Fruit fly (Drosophila melanogaster) whole organism, embryonic: ENCODE data around the gene Ccn.

Experiments used
- CG11723 ChIP-seq: fragments of 200-800 bp; sonication (Bioruptor generic); optimal IDR thresholded peaks from 2 replicates; lab custom pipeline; 2017; ENCODE audit warnings: missing biosample characterization, mild to moderate bottlenecking, missing genetic modification characterization
- CG7786 ChIP-seq: fragments of 200-800 bp; sonication (Bioruptor generic); optimal IDR thresholded peaks from 2 replicates; lab custom pipeline; 2016; ENCODE audit warnings: missing biosample characterization, missing genetic modification characterization
- Fer1 ChIP-seq: fragments of 200-800 bp; sonication (Bioruptor generic); optimal IDR thresholded peaks from 2 replicates; lab custom pipeline; 2017; ENCODE audit warnings: missing biosample characterization, mild to moderate bottlenecking, missing genetic modification characterization
- Fer3 ChIP-seq: fragments of 200-800 bp; sonication (Bioruptor generic); optimal IDR thresholded peaks from 2 replicates; lab custom pipeline; 2018; ENCODE audit warnings: missing biosample characterization, mild to moderate bottlenecking, missing genetic modification characterization, moderate library complexity
- Nf-YC ChIP-seq: fragments of 200-800 bp; optimal IDR thresholded peaks from 3 replicates; lab custom pipeline; 2019; ENCODE audit warnings: missing biosample characterization, mild to moderate bottlenecking, missing genetic modification characterization, moderate library complexity
- cwo ChIP-seq: fragments of 200-800 bp; sonication (Bioruptor generic); optimal IDR thresholded peaks from 3 replicates; lab custom pipeline; 2017; ENCODE audit warnings: missing biosample characterization, missing genetic modification characterization, mild to moderate bottlenecking, moderate library complexity, missing genetic modification reagents
- gcm2 ChIP-seq: fragments of 200-800 bp; sonication (Bioruptor generic); optimal IDR thresholded peaks from 2 replicates; lab custom pipeline; 2016; ENCODE audit warnings: missing biosample characterization, missing genetic modification characterization
- ind ChIP-seq: fragments of 200-800 bp; sonication (Bioruptor generic); optimal IDR thresholded peaks from 3 replicates; lab custom pipeline; 2016; ENCODE audit warnings: missing biosample characterization, missing genetic modification characterization
- insv ChIP-seq, 2 experiments: fragments of 200-800 bp; sonication (Bioruptor generic); optimal IDR thresholded peaks; 3 replicates each; lab custom pipeline; 2016 to 2018; ENCODE audit warnings: missing biosample characterization in 2 of 2, missing genetic modification characterization in 2 of 2
- lov ChIP-seq, 2 experiments: fragments of 200-800 bp in 1 of 2; fragments of >200 bp in 1 of 2; sonication (Bioruptor generic) in 1 of 2; IDR thresholded peaks in 1 of 2; optimal IDR thresholded peaks in 1 of 2; 2 replicates in 1 of 2; 3 replicates in 1 of 2; pipeline versions ENCODE4 v1.3.6 to Lab custom; 2017 to 2022; ENCODE audit warnings: missing biosample characterization in 1 of 2, missing genetic modification characterization in 1 of 2
- scrt ChIP-seq: fragments of 200-800 bp; sonication (Bioruptor generic); optimal IDR thresholded peaks from 2 replicates; lab custom pipeline; 2018; ENCODE audit warnings: missing biosample characterization, mild to moderate bottlenecking, missing genetic modification characterization, moderate library complexity
- tgo ChIP-seq: fragments of 200-800 bp; sonication (Bioruptor generic); IDR thresholded peaks from 3 replicates; pipeline ENCODE4 v1.3.6; 2022; ENCODE audit warnings: missing biosample characterization, missing genetic modification characterization
- zen ChIP-seq: fragments of 200-800 bp; sonication (Bioruptor generic); optimal IDR thresholded peaks from 3 replicates; lab custom pipeline; 2018; ENCODE audit warnings: missing biosample characterization, mild to moderate bottlenecking, missing genetic modification characterization, moderate library complexity

- TF ChIP-seq Fer3 (tag; lab: Kevin White, UChicago), result peak; percentile 39
- no peak for TF ChIP-seq Nf-YC
- no peak for TF ChIP-seq CG11723 (GFP tag; lab: Kevin White, UChicago)
- TF ChIP-seq cwo (GFP tag; lab: Kevin White, UChicago), result no peak
- peak; percentile 33; the same call in 2 of the 3 replicates for TF ChIP-seq tgo (GFP tag; lab: Robert Waterston, UW)
- TF ChIP-seq insv (GFP tag; optimal IDR thresholded peaks at IDR 0.05; lab: Kevin White, UChicago), result no peak
- TF ChIP-seq zen (tag; lab: Kevin White, UChicago), result no peak
- TF ChIP-seq scrt (GFP tag; lab: Kevin White, UChicago), result peak; percentile 40
- no peak for TF ChIP-seq gcm2
- TF ChIP-seq Fer1 (GFP tag; lab: Kevin White, UChicago), result peak; percentile 76
- TF ChIP-seq CG7786, result no peak
- no peak for TF ChIP-seq lov (optimal IDR thresholded peaks at IDR 0.05; lab: Kevin White, UChicago)
- TF ChIP-seq lov (GFP tag; IDR thresholded peaks at IDR 0.05; lab: Robert Waterston, UW), result peak; percentile 86
- no peak for TF ChIP-seq ind (GFP tag; lab: Kevin White, UChicago)
These were observed 36.7 kb upstream of the Ccn start for dm6 chr3L:17652878-17653700.
